Worm (Caenorhabditis elegans) whole organism, young adult: ENCODE measurements around the gene osta-2.

Experiments used
- C17E4.6 ChIP-seq: fragments of 200-800 bp; sonication (Bioruptor generic); IDR thresholded peaks from 2 replicates; pipeline ENCODE4 v1.3.6; 2022; ENCODE audit warnings: missing genetic modification reagents, missing genetic modification characterization, missing compliant biosample characterization
- F57C9.4 ChIP-seq: sonication (generic microtip); optimal IDR thresholded peaks from 2 replicates; lab custom pipeline; 2017; ENCODE audit warnings: mild to moderate bottlenecking, missing genetic modification characterization, missing compliant biosample characterization
- ama-1 ChIP-seq, 3 experiments: fragments of 150-350 bp in 1 of 3; sonication (generic microtip) in 2 of 3; optimal IDR thresholded peaks; 2 replicates each; lab custom pipeline; 2014 to 2018; ENCODE audit warnings: missing biosample characterization in 2 of 3, missing genetic modification characterization in 2 of 3, missing genetic modification reagents in 2 of 3
- dpl-1 ChIP-seq: fragments of 150-350 bp; optimal IDR thresholded peaks from 2 replicates; lab custom pipeline; 2014; ENCODE audit warnings: missing biosample characterization, missing genetic modification reagents, missing genetic modification characterization
- egl-44 ChIP-seq: fragments of 200-800 bp; sonication (Bioruptor generic); IDR thresholded peaks from 2 replicates; pipeline ENCODE4 v1.3.6; 2022; ENCODE audit warnings: missing genetic modification reagents, missing genetic modification characterization, missing compliant biosample characterization
- ets-4 ChIP-seq: fragments of 200-800 bp; sonication (Bioruptor generic); optimal IDR thresholded peaks from 2 replicates; lab custom pipeline; 2018; ENCODE audit warnings: mild to moderate bottlenecking, missing genetic modification characterization, missing compliant biosample characterization
- lin-40 ChIP-seq: sonication (generic microtip); optimal IDR thresholded peaks from 2 replicates; lab custom pipeline; 2016; ENCODE audit warnings: missing genetic modification characterization, mild to moderate bottlenecking, missing compliant biosample characterization, missing genotype, missing genetic modification reagents
- pha-4 ChIP-seq: fragments of 150-350 bp; sonication (generic microtip); optimal IDR thresholded peaks from 2 replicates; lab custom pipeline; 2014; ENCODE audit warnings: missing biosample characterization, missing genetic modification reagents, missing genetic modification characterization
- sdz-38 ChIP-seq: sonication (generic microtip); optimal IDR thresholded peaks from 2 replicates; lab custom pipeline; 2016; ENCODE audit warnings: missing genotype, missing genetic modification characterization, missing compliant biosample characterization
- tlf-1 ChIP-seq: fragments of 200-800 bp; sonication (Bioruptor generic); optimal IDR thresholded peaks from 2 replicates; lab custom pipeline; 2018; ENCODE audit warnings: mild to moderate bottlenecking, missing genetic modification characterization, missing compliant biosample characterization
- unc-130 ChIP-seq: sonication (generic microtip); optimal IDR thresholded peaks from 2 replicates; lab custom pipeline; 2016; ENCODE audit warnings: missing genetic modification reagents, missing genetic modification characterization, missing compliant biosample characterization

ce11 chrII:5712126-5712525, 4.6 kb downstream of the osta-2 start:
- TF ChIP-seq egl-44 (GFP tag; lab: Robert Waterston, UW) (no peak), lin-40 (no peak), C17E4.6 (GFP tag; lab: Robert Waterston, UW) (no peak), dpl-1 (GFP tag; lab: Kevin White, UChicago) (no peak), sdz-38 (no peak), F57C9.4 (tag; lab: Kevin White, UChicago) (no peak), pha-4 (tag; lab: Kevin White, UChicago) (no peak), ama-1 (optimal IDR thresholded peaks at IDR 0.05; lab: Kevin White, UChicago) (no peak), ama-1 (GFP tag; optimal IDR thresholded peaks at IDR 0.05; lab: Kevin White, UChicago) (peak in 1 of 2 experiments; percentile 45), unc-130 (GFP tag; lab: Kevin White, UChicago) (no peak), ets-4 (GFP tag; lab: Kevin White, UChicago) (no peak), tlf-1 (GFP tag; lab: Kevin White, UChicago) (no peak)
